Worm (Caenorhabditis elegans) whole organism, L2 larva: ENCODE results near the gene cdh-12.

Experiments used
- C34F6.9 ChIP-seq: fragments of 150-350 bp; optimal IDR thresholded peaks from 2 replicates; lab custom pipeline; 2014; ENCODE audit warnings: missing biosample characterization, missing genetic modification characterization
- F13H6.1 ChIP-seq: sonication (generic microtip); optimal IDR thresholded peaks from 2 replicates; lab custom pipeline; 2016; ENCODE audit warnings: missing genetic modification characterization, missing compliant biosample characterization
- R02D3.7 ChIP-seq: fragments of 150-350 bp; optimal IDR thresholded peaks from 2 replicates; lab custom pipeline; 2014; ENCODE audit warnings: missing biosample characterization, missing genetic modification characterization
- Y55F3AM.14 ChIP-seq: fragments of 200-800 bp; sonication (Bioruptor generic); optimal IDR thresholded peaks from 2 replicates; lab custom pipeline; 2018; ENCODE audit warnings: mild to moderate bottlenecking, missing genetic modification characterization, missing compliant biosample characterization
- ZK546.5 ChIP-seq: sonication (generic microtip); optimal IDR thresholded peaks from 2 replicates; lab custom pipeline; 2017; ENCODE audit warnings: missing biosample characterization, missing genetic modification characterization
- alr-1 ChIP-seq: fragments of 150-350 bp; optimal IDR thresholded peaks from 2 replicates; lab custom pipeline; 2014; ENCODE audit warnings: missing biosample characterization, missing genetic modification characterization
- aly-2 ChIP-seq: fragments of 150-350 bp; optimal IDR thresholded peaks from 2 replicates; lab custom pipeline; 2014; ENCODE audit warnings: missing biosample characterization, missing genetic modification characterization
- ama-1 ChIP-seq: fragments of 150-350 bp; optimal IDR thresholded peaks from 2 replicates; lab custom pipeline; 2018; ENCODE audit warnings: inconsistent platforms
- blmp-1 ChIP-seq: sonication (generic microtip); optimal IDR thresholded peaks from 2 replicates; lab custom pipeline; 2017; ENCODE audit warnings: missing genetic modification characterization, mild to moderate bottlenecking, missing compliant biosample characterization, antibody characterized with exemption, moderate library complexity; ENCODE audit not compliant: insufficient read depth
- ceh-82 ChIP-seq: fragments of 150-350 bp; optimal IDR thresholded peaks from 2 replicates; lab custom pipeline; 2014; ENCODE audit warnings: missing biosample characterization, missing genetic modification characterization
- crh-2 ChIP-seq: sonication (generic microtip); optimal IDR thresholded peaks from 2 replicates; lab custom pipeline; 2017; ENCODE audit warnings: missing biosample characterization, missing genetic modification characterization
- dmd-4 ChIP-seq: sonication (generic microtip); optimal IDR thresholded peaks from 2 replicates; lab custom pipeline; 2017; ENCODE audit warnings: missing biosample characterization, missing genetic modification characterization
- egl-27 ChIP-seq: sonication (generic microtip); optimal IDR thresholded peaks from 3 replicates; lab custom pipeline; 2017; ENCODE audit warnings: missing biosample characterization, missing genetic modification reagents, missing genetic modification characterization
- elt-1 ChIP-seq: fragments of 150-350 bp; optimal IDR thresholded peaks from 2 replicates; lab custom pipeline; 2014; ENCODE audit warnings: missing biosample characterization, missing genetic modification characterization
- elt-3 ChIP-seq: sonication (generic microtip); optimal IDR thresholded peaks from 2 replicates; lab custom pipeline; 2017; ENCODE audit warnings: missing biosample characterization, missing genetic modification characterization
- fos-1 ChIP-seq: fragments of 150-350 bp; optimal IDR thresholded peaks from 2 replicates; lab custom pipeline; 2014; ENCODE audit warnings: missing biosample characterization, missing genetic modification characterization
- gmeb-1 ChIP-seq: fragments of 150-350 bp; optimal IDR thresholded peaks from 2 replicates; lab custom pipeline; 2014; ENCODE audit warnings: missing biosample characterization, missing genetic modification characterization
- lin-11 ChIP-seq: fragments of 150-350 bp; sonication (generic microtip); optimal IDR thresholded peaks from 2 replicates; lab custom pipeline; 2014; ENCODE audit warnings: missing biosample characterization, missing genetic modification characterization, inconsistent platforms, mixed read lengths
- lin-13 ChIP-seq: fragments of 150-350 bp; optimal IDR thresholded peaks from 2 replicates; lab custom pipeline; 2014; ENCODE audit warnings: missing biosample characterization, missing genetic modification reagents, missing genetic modification characterization
- lin-39 ChIP-seq: fragments of 150-350 bp; optimal IDR thresholded peaks from 2 replicates; lab custom pipeline; 2014; ENCODE audit warnings: missing biosample characterization, missing genetic modification reagents, missing genetic modification characterization
- lsy-2 ChIP-seq, 2 experiments: fragments of 150-350 bp in 1 of 2; sonication (generic microtip) in 1 of 2; optimal IDR thresholded peaks; 2 replicates each; lab custom pipeline; 2014 to 2017; ENCODE audit warnings: missing biosample characterization in 2 of 2, missing genetic modification characterization in 2 of 2
- mab-5 ChIP-seq: fragments of 150-350 bp; optimal IDR thresholded peaks from 2 replicates; lab custom pipeline; 2014; ENCODE audit warnings: missing biosample characterization, missing genetic modification characterization
- mbf-1 ChIP-seq: sonication (generic microtip); optimal IDR thresholded peaks from 2 replicates; lab custom pipeline; 2017; ENCODE audit warnings: missing biosample characterization, missing genetic modification characterization
- nhr-10 ChIP-seq: sonication (generic microtip); optimal IDR thresholded peaks from 2 replicates; lab custom pipeline; 2017; ENCODE audit warnings: missing biosample characterization, missing genetic modification characterization
- nhr-12 ChIP-seq: fragments of 150-350 bp; optimal IDR thresholded peaks from 2 replicates; lab custom pipeline; 2014; ENCODE audit warnings: missing biosample characterization, missing genetic modification characterization
- nhr-129 ChIP-seq: fragments of 150-350 bp; optimal IDR thresholded peaks from 2 replicates; lab custom pipeline; 2014; ENCODE audit warnings: missing biosample characterization, missing genetic modification characterization
- nhr-21 ChIP-seq: fragments of 150-350 bp; optimal IDR thresholded peaks from 2 replicates; lab custom pipeline; 2014; ENCODE audit warnings: missing biosample characterization, missing genetic modification characterization
- nhr-23 ChIP-seq: fragments of 150-350 bp; optimal IDR thresholded peaks from 2 replicates; lab custom pipeline; 2014; ENCODE audit warnings: missing biosample characterization, missing genetic modification reagents, missing genetic modification characterization
- nhr-237 ChIP-seq: fragments of 150-350 bp; optimal IDR thresholded peaks from 2 replicates; lab custom pipeline; 2014; ENCODE audit warnings: missing biosample characterization, missing genetic modification characterization
- nhr-25 ChIP-seq: fragments of 150-350 bp; sonication (generic microtip); optimal IDR thresholded peaks from 3 replicates; lab custom pipeline; 2014; ENCODE audit warnings: missing biosample characterization, missing genetic modification characterization
- nhr-6 ChIP-seq: fragments of 150-350 bp; optimal IDR thresholded peaks from 2 replicates; lab custom pipeline; 2014; ENCODE audit warnings: missing biosample characterization, missing genetic modification characterization
- peb-1 ChIP-seq: fragments of 150-350 bp; optimal IDR thresholded peaks from 2 replicates; lab custom pipeline; 2014; ENCODE audit warnings: missing biosample characterization, missing genetic modification characterization
- sem-4 ChIP-seq: fragments of 150-350 bp; optimal IDR thresholded peaks from 2 replicates; lab custom pipeline; 2014; ENCODE audit warnings: missing biosample characterization, missing genetic modification reagents, missing genetic modification characterization
- sma-9 ChIP-seq, 2 experiments: fragments of 150-350 bp in 1 of 2; sonication (generic microtip) in 1 of 2; optimal IDR thresholded peaks; 2 replicates each; lab custom pipeline; 2014 to 2016; ENCODE audit warnings: missing genetic modification characterization in 2 of 2, mild to moderate bottlenecking in 1 of 2, missing biosample characterization in 1 of 2, missing compliant biosample characterization in 1 of 2, missing genetic modification reagents in 1 of 2, moderate library complexity in 1 of 2
- snpc-4 ChIP-seq: fragments of 150-350 bp; optimal IDR thresholded peaks from 2 replicates; lab custom pipeline; 2014; ENCODE audit warnings: missing biosample characterization, missing genetic modification characterization
- unc-39 ChIP-seq: fragments of 150-350 bp; optimal IDR thresholded peaks from 2 replicates; lab custom pipeline; 2014; ENCODE audit warnings: missing biosample characterization, missing genetic modification characterization
- unc-62 ChIP-seq: fragments of 150-350 bp; optimal IDR thresholded peaks from 2 replicates; lab custom pipeline; 2014; ENCODE audit warnings: missing biosample characterization, missing genetic modification reagents, missing genetic modification characterization
- zag-1 ChIP-seq: fragments of 150-350 bp; optimal IDR thresholded peaks from 2 replicates; lab custom pipeline; 2014; ENCODE audit warnings: missing biosample characterization, missing genetic modification characterization
- ztf-1 ChIP-seq: fragments of 200-800 bp; sonication (Bioruptor generic); conservative IDR thresholded peaks from 2 replicates; pipeline ENCODE4 v1.3.6; 2022; ENCODE audit warnings: missing genetic modification characterization, missing compliant biosample characterization
- ztf-11 ChIP-seq: sonication (generic microtip); optimal IDR thresholded peaks from 2 replicates; lab custom pipeline; 2017; ENCODE audit warnings: missing biosample characterization, missing genetic modification characterization

The cdh-12 gene

DNA sequence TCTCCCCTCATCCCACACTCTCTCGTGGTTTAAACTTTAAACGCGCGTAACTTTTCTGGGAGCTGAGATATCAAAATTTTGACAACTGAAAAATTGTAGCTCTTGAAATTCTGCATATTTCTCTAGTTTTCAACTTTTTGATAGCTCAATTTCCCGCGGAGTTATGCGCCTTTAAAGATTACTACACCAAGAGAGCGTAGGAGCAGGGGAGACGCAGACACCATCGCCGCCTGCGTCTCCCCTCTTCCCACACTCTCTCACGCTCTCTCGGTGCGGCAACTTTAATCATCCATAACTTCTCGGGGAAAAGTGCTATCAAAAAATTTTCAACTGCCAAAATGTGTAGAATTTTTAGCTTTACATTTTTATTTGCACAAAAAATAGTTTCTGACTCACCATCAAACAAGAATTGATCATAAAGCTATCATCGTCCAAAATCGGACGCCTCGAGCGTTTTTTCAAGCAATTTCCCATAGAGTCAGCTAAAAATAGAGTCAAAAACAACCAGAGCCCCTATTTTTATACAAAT lies 24.3 kb downstream of the cdh-12 start, which contains the start of gene eak-3:
TSS of gene eak-3 (minus strand) at position 479 of the 529 bp plus-strand sequence.
- TF ChIP-seq elt-1 (no peak), elt-3 (tag; lab: Kevin White, UChicago) (no peak), alr-1 (tag; lab: Kevin White, UChicago) (no peak), egl-27 (no peak), mab-5 (tag; lab: Kevin White, UChicago) (no peak), ama-1 (lab: Kevin White, UChicago) (no peak), lsy-2 (tag; optimal IDR thresholded peaks at IDR 0.05; lab: Kevin White, UChicago) (no peak), lin-39 (tag; lab: Kevin White, UChicago) (no peak), dmd-4 (no peak), Y55F3AM.14 (GFP tag; lab: Kevin White, UChicago) (no peak), crh-2 (tag; lab: Kevin White, UChicago) (no peak), snpc-4 (no peak), unc-39 (tag; lab: Kevin White, UChicago) (no peak), nhr-10 (no peak), aly-2 (tag; lab: Kevin White, UChicago) (no peak), gmeb-1 (tag; lab: Kevin White, UChicago) (no peak), unc-62 (no peak)

DNA sequence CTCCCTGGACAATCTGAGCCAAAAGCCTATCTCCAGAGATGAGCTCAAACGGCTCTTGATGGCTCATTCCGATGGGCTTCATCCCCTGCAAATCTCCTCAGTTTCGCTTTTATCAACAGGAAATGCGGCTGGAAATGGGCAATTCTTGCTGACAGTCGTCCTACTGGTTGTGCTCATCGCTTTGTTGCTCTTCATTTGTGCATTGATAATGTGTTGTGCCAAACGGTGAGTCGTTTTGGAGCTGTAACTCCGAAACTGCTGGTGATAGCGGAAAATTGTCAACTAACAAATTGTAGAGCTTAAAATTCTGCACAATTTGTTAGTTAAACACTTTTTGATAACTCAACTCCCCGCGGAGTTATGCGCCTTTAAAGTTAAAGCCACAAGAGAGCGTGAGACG lies 27.2 kb downstream of the cdh-12 start:
- no peak for TF ChIP-seq nhr-10
- no peak for TF ChIP-seq C34F6.9 (tag; lab: Kevin White, UChicago)
- no peak for TF ChIP-seq sem-4 (tag; lab: Kevin White, UChicago)
- TF ChIP-seq ama-1 (lab: Kevin White, UChicago) = no peak
- no peak for TF ChIP-seq gmeb-1 (tag; lab: Kevin White, UChicago)
- TF ChIP-seq dmd-4 = no peak
- TF ChIP-seq mab-5 (tag; lab: Kevin White, UChicago) = no peak
- no peak for TF ChIP-seq ztf-11 (tag; lab: Kevin White, UChicago)
- no peak for TF ChIP-seq elt-3 (tag; lab: Kevin White, UChicago)
- no peak for TF ChIP-seq zag-1 (tag; lab: Kevin White, UChicago)
- TF ChIP-seq ceh-82 (tag; lab: Kevin White, UChicago) = no peak
- no peak for TF ChIP-seq sma-9 (GFP tag; optimal IDR thresholded peaks at IDR 0.05; lab: Kevin White, UChicago)
- no peak for TF ChIP-seq sma-9 (tag; optimal IDR thresholded peaks at IDR 0.05; lab: Kevin White, UChicago)
- no peak for TF ChIP-seq blmp-1 (tag; lab: Kevin White, UChicago)

DNA sequence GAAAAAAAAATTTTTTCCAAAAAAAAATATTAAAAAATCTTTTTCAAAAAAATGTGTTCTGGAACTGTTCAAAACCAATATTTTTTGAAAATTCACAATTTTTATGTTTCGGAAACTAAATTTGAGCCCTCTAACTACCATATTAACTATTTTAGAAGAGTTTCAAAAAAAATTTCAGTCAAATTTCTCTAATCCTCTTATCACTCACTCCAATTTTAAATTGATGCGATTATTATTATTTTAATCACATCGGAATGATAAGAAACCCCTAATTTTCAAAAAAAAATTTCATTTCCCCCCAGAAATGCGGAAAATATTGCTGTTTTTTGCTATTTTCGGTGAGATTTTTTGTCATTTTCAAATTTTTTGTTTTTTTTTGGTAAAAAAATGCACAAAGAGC lies 29.9 kb downstream of the cdh-12 start, which contains the start of gene nspg-8:
TSS of gene nspg-8 (plus strand) at position 301 of the 400 bp plus-strand sequence.
- no peak for TF ChIP-seq nhr-129
- TF ChIP-seq sem-4 (tag; lab: Kevin White, UChicago) = no peak
- TF ChIP-seq lin-11 (tag; lab: Kevin White, UChicago) = no peak
- no peak for TF ChIP-seq nhr-6

DNA sequence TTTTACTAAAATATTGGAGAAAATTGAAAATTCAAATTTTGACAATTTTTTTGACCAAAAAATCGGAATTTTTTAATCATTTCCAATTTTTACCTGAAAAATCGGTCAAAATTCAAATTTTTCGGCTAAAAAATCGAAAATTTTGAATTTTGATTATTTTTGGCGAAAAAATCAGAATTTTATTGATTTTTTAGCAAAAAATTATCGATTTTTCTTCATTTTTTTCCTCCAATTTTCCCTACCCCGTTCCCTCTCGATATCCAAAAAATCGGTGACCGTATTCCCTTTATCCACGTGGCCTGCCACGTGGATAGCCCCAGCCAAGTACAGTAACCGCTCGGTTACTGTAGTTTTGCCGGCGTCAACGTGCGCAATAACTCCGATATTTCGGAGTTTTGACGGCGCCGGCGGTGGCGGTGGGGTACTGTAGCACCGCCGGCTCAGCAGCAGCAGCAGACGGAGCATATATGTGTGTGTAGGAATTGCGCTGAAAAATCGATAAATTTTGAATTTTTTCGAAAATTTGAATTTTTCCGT lies 41.5 kb downstream of the cdh-12 start, which contains the start of gene Y119D3B.14:
TSS of gene Y119D3B.14 (minus strand) at position 487 of the 537 bp plus-strand sequence.
- TF ChIP-seq egl-27 (no peak), snpc-4 (no peak), nhr-21 (tag; lab: Kevin White, UChicago) (no peak), fos-1 (tag; lab: Kevin White, UChicago) (no peak)

DNA sequence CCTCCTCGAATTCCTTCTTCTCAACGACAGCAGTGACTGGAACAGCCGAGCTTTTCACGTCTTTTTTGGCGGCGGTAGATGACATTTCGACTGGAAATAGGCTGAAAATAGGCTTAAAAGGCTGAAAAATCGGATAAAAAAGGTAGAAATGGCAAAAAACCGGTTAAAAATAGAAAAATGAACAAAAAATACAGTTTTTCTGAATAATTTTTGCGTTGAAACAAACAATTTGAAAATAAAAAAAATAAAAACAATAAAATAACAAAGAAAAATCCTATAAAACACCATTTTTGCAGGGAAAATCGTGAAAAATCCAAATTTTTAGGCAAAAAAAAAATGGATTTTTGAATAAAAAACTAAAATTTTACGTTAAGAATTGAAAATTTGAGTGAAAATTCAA lies 44.3 kb downstream of the cdh-12 start, which contains the start of gene dss-1:
TSS of gene dss-1 (minus strand) at position 101 of the 400 bp plus-strand sequence.
- TF ChIP-seq Y55F3AM.14 (GFP tag; lab: Kevin White, UChicago) (no peak), sem-4 (tag; lab: Kevin White, UChicago) (no peak), ztf-11 (tag; lab: Kevin White, UChicago) (no peak), fos-1 (tag; lab: Kevin White, UChicago) (no peak)

DNA sequence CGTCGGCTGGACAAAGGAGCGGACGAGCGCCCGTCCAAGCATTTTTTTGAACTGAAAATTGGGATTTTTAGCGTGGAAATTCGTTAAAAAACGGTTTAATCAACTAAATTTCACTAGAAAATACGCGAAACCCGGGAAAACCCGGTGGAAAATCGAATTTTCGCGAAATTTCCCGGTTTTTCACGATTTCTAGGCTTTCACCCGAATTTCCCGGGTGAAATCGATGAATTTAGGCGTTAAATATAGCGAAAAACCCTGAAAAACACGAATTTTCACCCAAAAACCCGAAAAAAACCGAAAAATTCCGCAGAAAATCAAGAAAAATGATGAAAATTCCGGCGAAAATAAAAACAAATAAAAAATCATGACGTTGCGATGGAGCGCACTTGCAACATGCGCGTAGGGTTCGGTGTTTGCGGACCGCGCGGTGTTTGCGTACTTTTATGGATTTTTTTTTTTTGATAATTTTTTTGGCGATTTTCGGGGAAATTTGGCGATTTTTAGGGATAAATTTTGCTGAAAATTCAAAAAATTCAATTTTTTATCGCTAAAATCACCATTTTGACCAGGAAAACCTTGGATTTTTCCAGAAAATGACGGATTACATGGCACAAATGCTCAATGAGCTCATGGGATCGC lies 50.2 kb downstream of the cdh-12 start, which contains the start of the genes mrpl-45 and Y119D3B.12:
TSS of gene mrpl-45 (minus strand) at position 51 of the 639 bp plus-strand sequence.
TSS of gene Y119D3B.12 (plus strand) at position 589 of the 639 bp plus-strand sequence.
- peak; percentile 71 for TF ChIP-seq nhr-25
- TF ChIP-seq mab-5 (tag; lab: Kevin White, UChicago) = peak; percentile 68
- no peak for TF ChIP-seq nhr-12 (tag; lab: Kevin White, UChicago)
- no peak for TF ChIP-seq ztf-1 (GFP tag; lab: Robert Waterston, UW)
- peak; percentile 24 for TF ChIP-seq R02D3.7 (tag; lab: Kevin White, UChicago)
- TF ChIP-seq blmp-1 (tag; lab: Kevin White, UChicago) = no peak
- TF ChIP-seq peb-1 (tag; lab: Kevin White, UChicago) = no peak
- no peak for TF ChIP-seq sma-9 (GFP tag; optimal IDR thresholded peaks at IDR 0.05; lab: Kevin White, UChicago)
- no peak for TF ChIP-seq sma-9 (tag; optimal IDR thresholded peaks at IDR 0.05; lab: Kevin White, UChicago)
- peak; percentile 15 for TF ChIP-seq nhr-21 (tag; lab: Kevin White, UChicago)
- TF ChIP-seq ZK546.5 (tag; lab: Kevin White, UChicago) = no peak
- no peak for TF ChIP-seq egl-27
- TF ChIP-seq nhr-23 = no peak
- peak; percentile 91 for TF ChIP-seq lin-13 (GFP tag; lab: Kevin White, UChicago)
- no peak for TF ChIP-seq nhr-237 (tag; lab: Kevin White, UChicago)
- TF ChIP-seq elt-1 = no peak
- TF ChIP-seq dmd-4 = no peak
- TF ChIP-seq F13H6.1 (tag; lab: Kevin White, UChicago) = peak; percentile 74
- no peak for TF ChIP-seq nhr-10
- no peak for TF ChIP-seq mbf-1 (tag; lab: Kevin White, UChicago)
